Fruit fly (Drosophila melanogaster): ENCODE data around the gene UQCR-Q.

DNA sequence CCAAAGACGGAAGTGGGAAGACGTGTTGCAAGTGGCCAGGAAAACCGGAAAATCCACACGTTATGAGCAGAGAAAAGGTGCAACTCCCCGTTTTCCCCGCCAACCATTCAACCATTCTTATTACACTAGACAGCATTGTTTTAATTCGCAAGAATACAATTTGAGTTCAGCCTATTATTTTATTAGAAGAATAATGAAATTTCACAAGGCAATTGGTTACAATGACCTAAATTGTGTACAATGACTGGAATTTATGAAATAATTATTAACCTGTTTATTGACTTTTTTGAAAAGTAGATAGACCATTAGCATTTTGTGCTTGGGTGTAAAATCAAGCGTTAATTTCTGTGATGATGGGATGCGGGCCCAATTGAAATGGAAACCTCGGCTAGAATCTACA, 30.0 kb downstream of the UQCR-Q start:
- TF ChIP-seq CG12768 (GFP tag; optimal IDR thresholded peaks at IDR 0.05) = no peak
- TF ChIP-seq CG14711 (tag; optimal IDR thresholded peaks at IDR 0.05) = no peak
- no peak for TF ChIP-seq kay (GFP tag; ENCODE audit: borderline replicate concordance)
- TF ChIP-seq ovo (GFP tag; optimal IDR thresholded peaks at IDR 0.05) = no peak
- no peak for TF ChIP-seq Hr96 (GFP tag; optimal IDR thresholded peaks at IDR 0.05)
